Fruit fly (Drosophila melanogaster): ENCODE results near the gene NK7.1.

DNA sequence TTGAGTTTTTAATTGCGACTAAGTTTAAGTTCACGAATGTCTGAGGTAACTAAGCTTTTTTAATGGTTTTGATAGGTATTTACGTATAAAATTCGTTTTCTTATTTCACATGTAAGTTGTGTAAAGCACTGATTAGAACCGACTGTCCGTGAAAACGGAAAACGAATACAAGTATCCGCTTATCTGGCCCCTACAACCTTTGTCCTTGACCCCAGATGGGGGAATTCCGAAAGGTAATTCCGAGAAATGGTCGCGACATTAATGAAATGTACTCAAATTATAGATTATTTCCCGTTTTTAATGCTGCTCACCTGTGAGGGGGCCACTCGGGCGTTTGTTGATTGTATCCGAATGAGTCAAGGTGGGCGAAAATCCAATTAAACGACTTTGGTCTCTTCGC lies 5.9 kb downstream of the NK7.1 start:
- TF ChIP-seq CTCF (optimal IDR thresholded peaks at IDR 0.05) (no peak), CG8478 (optimal IDR thresholded peaks at IDR 0.05) (no peak)
